Worm (Caenorhabditis elegans) whole organism, L4/young adult: ENCODE results near the gene C15H7.4.

ENCODE experiments used
- W03F9.2 ChIP-seq: fragments of 150-350 bp; optimal IDR thresholded peaks from 2 replicates; lab custom pipeline; 2014; ENCODE audit warnings: missing biosample characterization, missing genetic modification characterization
- dao-5 ChIP-seq: sonication (generic microtip); optimal IDR thresholded peaks from 2 replicates; lab custom pipeline; 2016; ENCODE audit warnings: missing genotype, missing genetic modification characterization, moderate library complexity, missing compliant biosample characterization
- him-1 ChIP-seq: sonication (generic microtip); optimal IDR thresholded peaks from 2 replicates; lab custom pipeline; 2016; ENCODE audit warnings: missing genotype, missing genetic modification reagents, missing genetic modification characterization, missing compliant biosample characterization

- no peak for TF ChIP-seq him-1 (tag; lab: Kevin White, UChicago)
- no peak for TF ChIP-seq dao-5 (tag; lab: Kevin White, UChicago)
- no peak for TF ChIP-seq W03F9.2 (tag; lab: Kevin White, UChicago)
Measured at ce11 chrIII:9694474-9694873, 38.8 kb upstream of the C15H7.4 start, which contains the start of gene set-3.
